Worm (Caenorhabditis elegans): ENCODE data around the gene D2096.9.

Gene D2096.9

ce11 chrIV:8426537-8426936, 43.9 kb upstream of the D2096.9 start, which contains the start of the genes T26A8.3 and tmem-231:
TSS of gene T26A8.3 (minus strand) at chrIV:8426637.
TSS of gene tmem-231 (plus strand) at chrIV:8426785.
- TF ChIP-seq bed-3 (GFP tag; optimal IDR thresholded peaks at IDR 0.05) (no peak), ztf-11 (tag; optimal IDR thresholded peaks at IDR 0.05) (no peak), M03D4.4 (tag; optimal IDR thresholded peaks at IDR 0.05) (no peak), elt-3 (tag; optimal IDR thresholded peaks at IDR 0.05) (no peak), drap-1 (GFP tag; optimal IDR thresholded peaks at IDR 0.05) (no peak), ham-2 (GFP tag; optimal IDR thresholded peaks at IDR 0.05) (no peak), sem-2 (GFP tag; optimal IDR thresholded peaks at IDR 0.05) (no peak), nhr-237 (tag; optimal IDR thresholded peaks at IDR 0.05) (no peak), blmp-1 (tag; optimal IDR thresholded peaks at IDR 0.05) (no peak), mls-2 (tag; optimal IDR thresholded peaks at IDR 0.05) (no peak), flh-1 (GFP tag; optimal IDR thresholded peaks at IDR 0.05) (no peak), ceh-83 (GFP tag; optimal IDR thresholded peaks at IDR 0.05) (no peak), zip-8 (tag; optimal IDR thresholded peaks at IDR 0.05) (no peak), lin-32 (GFP tag; optimal IDR thresholded peaks at IDR 0.05) (no peak), unc-62 (GFP tag; optimal IDR thresholded peaks at IDR 0.05) (no peak)

- TF ChIP-seq ceh-39 (tag; optimal IDR thresholded peaks at IDR 0.05) = no peak
- TF ChIP-seq nhr-2 (tag; optimal IDR thresholded peaks at IDR 0.05) = no peak
- TF ChIP-seq unc-120 (tag; optimal IDR thresholded peaks at IDR 0.05; ENCODE audit: poor library complexity, severe bottlenecking) = no peak
- TF ChIP-seq ztf-11 (tag; optimal IDR thresholded peaks at IDR 0.05) = no peak
- TF ChIP-seq nhr-76 (tag; optimal IDR thresholded peaks at IDR 0.05) = no peak
- no peak for TF ChIP-seq unc-62 (GFP tag; optimal IDR thresholded peaks at IDR 0.05)
- TF ChIP-seq snpc-4 (tag; optimal IDR thresholded peaks at IDR 0.05) = no peak
- no peak for TF ChIP-seq zip-8 (tag; optimal IDR thresholded peaks at IDR 0.05)
- no peak for TF ChIP-seq ceh-83 (GFP tag; optimal IDR thresholded peaks at IDR 0.05)
- TF ChIP-seq elt-1 (tag; optimal IDR thresholded peaks at IDR 0.05; ENCODE audit: borderline replicate concordance, insufficient read depth) = no peak
- no peak for TF ChIP-seq mep-1 (tag; optimal IDR thresholded peaks at IDR 0.05)
- no peak for TF ChIP-seq bed-3 (GFP tag; optimal IDR thresholded peaks at IDR 0.05)
- no peak for TF ChIP-seq elt-3 (tag; optimal IDR thresholded peaks at IDR 0.05)
- no peak for TF ChIP-seq flh-1 (GFP tag; optimal IDR thresholded peaks at IDR 0.05)
- TF ChIP-seq nhr-12 (tag; optimal IDR thresholded peaks at IDR 0.05) = no peak
- no peak for TF ChIP-seq nhr-237 (tag; optimal IDR thresholded peaks at IDR 0.05)
Measured at ce11 chrIV:8420961-8421360, 38.4 kb upstream of the D2096.9 start, which contains the start of gene M116.5. TSS of gene M116.5 (minus strand) at chrIV:8421061.

DNA sequence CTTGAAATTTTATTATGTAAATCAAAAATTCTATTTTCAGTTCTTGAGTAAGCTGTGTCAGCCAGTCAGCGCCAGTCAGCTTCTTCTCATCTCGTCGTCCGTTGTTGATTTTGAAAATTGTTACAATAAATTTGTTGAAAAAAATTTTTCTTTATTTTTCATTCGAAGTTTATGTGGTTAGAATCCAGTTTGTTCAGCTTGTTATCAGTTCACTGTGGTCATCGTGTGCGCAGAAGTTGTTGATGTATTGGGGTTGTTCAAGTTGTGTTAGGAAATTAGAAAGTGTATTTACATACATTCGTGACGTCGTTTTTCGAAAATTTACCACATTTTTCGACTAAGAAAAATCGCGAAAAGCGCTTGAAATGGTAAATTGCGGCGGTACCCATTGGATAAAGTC, 15.2 kb upstream of the D2096.9 start:
- no peak for TF ChIP-seq ztf-11 (tag; optimal IDR thresholded peaks at IDR 0.05)
- no peak for TF ChIP-seq nhr-28 (tag; optimal IDR thresholded peaks at IDR 0.05)
- no peak for TF ChIP-seq sptf-1 (tag; optimal IDR thresholded peaks at IDR 0.05)
- TF ChIP-seq mls-2 (tag; optimal IDR thresholded peaks at IDR 0.05) = no peak
- TF ChIP-seq tbx-8 (GFP tag; optimal IDR thresholded peaks at IDR 0.05) = no peak
- no peak for TF ChIP-seq ceh-39 (tag; optimal IDR thresholded peaks at IDR 0.05)
- TF ChIP-seq lin-13 (tag; optimal IDR thresholded peaks at IDR 0.05) = no peak
- TF ChIP-seq snpc-4 (tag; optimal IDR thresholded peaks at IDR 0.05) = no peak

DNA sequence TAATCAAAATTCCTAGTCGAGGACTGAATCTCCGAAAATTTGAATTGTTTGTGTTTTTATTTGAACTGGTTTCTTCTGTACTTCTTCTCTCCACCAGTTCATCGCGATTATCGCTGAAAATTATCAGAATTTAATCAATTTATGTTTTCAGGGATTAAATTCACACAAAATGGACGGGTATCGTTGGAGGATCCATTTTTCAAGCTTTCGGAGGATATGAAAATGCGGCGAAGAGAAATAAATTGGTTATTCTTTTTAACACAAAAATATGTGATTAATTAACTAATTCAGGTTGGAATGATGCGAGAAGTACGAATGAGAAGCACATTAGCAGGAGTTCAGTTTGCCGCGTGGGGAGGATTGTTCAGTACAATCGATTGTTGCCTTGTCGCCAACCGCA, 13.8 kb upstream of the D2096.9 start, which contains the start of gene timm-17B.2:
Gene timm-17B.2 (plus strand): TSS at position 301 of the 400 bp plus-strand sequence.
- TF ChIP-seq ces-1 (GFP tag; optimal IDR thresholded peaks at IDR 0.05) (no peak), nhr-237 (tag; optimal IDR thresholded peaks at IDR 0.05) (no peak), pha-4 (tag; optimal IDR thresholded peaks at IDR 0.05) (no peak), hlh-1 (tag; optimal IDR thresholded peaks at IDR 0.05) (no peak), mls-2 (tag; optimal IDR thresholded peaks at IDR 0.05) (no peak), lsy-2 (tag; optimal IDR thresholded peaks at IDR 0.05) (no peak), ceh-39 (tag; optimal IDR thresholded peaks at IDR 0.05) (no peak), unc-120 (tag; optimal IDR thresholded peaks at IDR 0.05; ENCODE audit: poor library complexity, severe bottlenecking) (no peak)

DNA sequence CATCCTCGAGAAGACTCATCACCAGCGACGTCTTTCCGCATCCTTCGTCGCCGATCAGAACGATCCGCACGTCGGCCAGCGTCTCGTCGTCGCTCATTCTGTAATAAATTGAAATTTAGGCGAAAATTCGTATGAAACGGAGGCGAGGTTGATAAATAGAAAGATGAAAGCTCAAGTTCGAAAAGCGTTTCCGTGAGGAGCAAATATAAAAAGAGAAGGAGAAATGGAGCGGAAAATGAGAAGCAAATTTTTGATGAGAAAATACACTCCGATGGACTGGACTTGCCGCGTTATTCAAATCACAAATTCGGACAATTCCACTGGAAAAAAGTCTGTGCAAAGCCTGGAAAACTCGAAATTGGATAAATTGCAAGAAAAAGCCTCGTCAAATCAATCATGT, 11.5 kb upstream of the D2096.9 start, which contains the start of gene D2096.11:
Gene D2096.11 (minus strand): TSS at position 101 of the 400 bp plus-strand sequence.
- TF ChIP-seq mep-1 (tag; optimal IDR thresholded peaks at IDR 0.05) = no peak
- TF ChIP-seq nhr-76 (tag; optimal IDR thresholded peaks at IDR 0.05) = no peak
- no peak for TF ChIP-seq unc-120 (tag; optimal IDR thresholded peaks at IDR 0.05; ENCODE audit: poor library complexity, severe bottlenecking)
- TF ChIP-seq ceh-39 (tag; optimal IDR thresholded peaks at IDR 0.05) = no peak
- no peak for TF ChIP-seq bed-3 (GFP tag; optimal IDR thresholded peaks at IDR 0.05)

Data from whole organism, mixed stage, embryonic.